Worm (Caenorhabditis elegans) whole organism, L2 larva: ENCODE results near the gene ztf-14.

ENCODE experiments used
- F13H6.1 ChIP-seq: sonication (generic microtip); optimal IDR thresholded peaks from 2 replicates; lab custom pipeline; 2016; ENCODE audit warnings: missing genetic modification characterization, missing compliant biosample characterization
- ama-1 ChIP-seq: fragments of 150-350 bp; optimal IDR thresholded peaks from 2 replicates; lab custom pipeline; 2018; ENCODE audit warnings: inconsistent platforms
- ceh-82 ChIP-seq: fragments of 150-350 bp; optimal IDR thresholded peaks from 2 replicates; lab custom pipeline; 2014; ENCODE audit warnings: missing biosample characterization, missing genetic modification characterization
- crh-2 ChIP-seq: sonication (generic microtip); optimal IDR thresholded peaks from 2 replicates; lab custom pipeline; 2017; ENCODE audit warnings: missing biosample characterization, missing genetic modification characterization
- dmd-4 ChIP-seq: sonication (generic microtip); optimal IDR thresholded peaks from 2 replicates; lab custom pipeline; 2017; ENCODE audit warnings: missing biosample characterization, missing genetic modification characterization
- fos-1 ChIP-seq: fragments of 150-350 bp; optimal IDR thresholded peaks from 2 replicates; lab custom pipeline; 2014; ENCODE audit warnings: missing biosample characterization, missing genetic modification characterization
- lsy-2 ChIP-seq, 2 experiments: fragments of 150-350 bp in 1 of 2; sonication (generic microtip) in 1 of 2; optimal IDR thresholded peaks; 2 replicates each; lab custom pipeline; 2014 to 2017; ENCODE audit warnings: missing biosample characterization in 2 of 2, missing genetic modification characterization in 2 of 2
- nhr-11 ChIP-seq: fragments of 150-350 bp; optimal IDR thresholded peaks from 2 replicates; lab custom pipeline; 2014; ENCODE audit warnings: missing biosample characterization, missing genetic modification characterization
- nhr-23 ChIP-seq: fragments of 150-350 bp; optimal IDR thresholded peaks from 2 replicates; lab custom pipeline; 2014; ENCODE audit warnings: missing biosample characterization, missing genetic modification reagents, missing genetic modification characterization
- nhr-25 ChIP-seq: fragments of 150-350 bp; sonication (generic microtip); optimal IDR thresholded peaks from 3 replicates; lab custom pipeline; 2014; ENCODE audit warnings: missing biosample characterization, missing genetic modification characterization
- skn-1 ChIP-seq: sonication (generic microtip); optimal IDR thresholded peaks from 2 replicates; lab custom pipeline; 2017; ENCODE audit warnings: missing biosample characterization, missing genetic modification characterization
- snpc-4 ChIP-seq: fragments of 150-350 bp; optimal IDR thresholded peaks from 2 replicates; lab custom pipeline; 2014; ENCODE audit warnings: missing biosample characterization, missing genetic modification characterization

- TF ChIP-seq ama-1 (lab: Kevin White, UChicago) (no peak), crh-2 (tag; lab: Kevin White, UChicago) (peak; percentile 37), snpc-4 (tag; lab: Kevin White, UChicago) (peak; percentile 98), skn-1 (tag; lab: Kevin White, UChicago) (no peak), fos-1 (tag; lab: Kevin White, UChicago) (peak; percentile 26), nhr-11 (tag; lab: Kevin White, UChicago) (no peak), dmd-4 (tag; lab: Kevin White, UChicago) (no peak), ceh-82 (tag; lab: Kevin White, UChicago) (no peak), nhr-23 (tag; lab: Kevin White, UChicago) (no peak), lsy-2 (tag; optimal IDR thresholded peaks at IDR 0.05; lab: Kevin White, UChicago) (peak in 1 of 2 experiments; percentile 31), nhr-25 (no peak), F13H6.1 (tag; lab: Kevin White, UChicago) (peak; percentile 40)
Observed at ce11 chrX:14476625-14477257, 19.1 kb upstream of the ztf-14 start.
